Worm (Caenorhabditis elegans) whole organism, early embryonic: ENCODE measurements around the gene faxc-2.

Experiments used
- F13C5.2 ChIP-seq: sonication (generic microtip); optimal IDR thresholded peaks from 2 replicates; lab custom pipeline; 2017; ENCODE audit warnings: mild to moderate bottlenecking, missing genetic modification characterization, inconsistent platforms, missing compliant biosample characterization
- aly-1 ChIP-seq: sonication (generic microtip); optimal IDR thresholded peaks from 2 replicates; lab custom pipeline; 2016; ENCODE audit warnings: missing genetic modification characterization, missing compliant biosample characterization
- ama-1 ChIP-seq: fragments of 150-350 bp; optimal IDR thresholded peaks from 2 replicates; lab custom pipeline; 2014
- ets-7 ChIP-seq: sonication (generic microtip); optimal IDR thresholded peaks from 2 replicates; lab custom pipeline; 2016; ENCODE audit warnings: missing genotype, missing genetic modification characterization, missing compliant biosample characterization
- flt-1 ChIP-seq: fragments of 200-800 bp; sonication (Bioruptor generic); IDR thresholded peaks from 2 replicates; pipeline ENCODE4 v1.3.6; 2022; ENCODE audit warnings: missing genetic modification characterization, missing compliant biosample characterization
- scrt-1 ChIP-seq: fragments of 200-800 bp; sonication (Bioruptor generic); IDR thresholded peaks from 2 replicates; pipeline ENCODE4 v1.3.6; 2022; ENCODE audit warnings: missing genetic modification characterization, missing compliant biosample characterization
- tbx-11 ChIP-seq: fragments of 200-800 bp; sonication (Bioruptor generic); IDR thresholded peaks from 2 replicates; pipeline ENCODE4 v1.3.6; 2022; ENCODE audit warnings: missing genetic modification characterization, missing compliant biosample characterization

ce11 chrII:13279216-13280123 lies 29.6 kb upstream of the faxc-2 start:
- TF ChIP-seq scrt-1 (GFP tag; lab: Robert Waterston, UW) (no peak), tbx-11 (GFP tag; lab: Robert Waterston, UW) (no peak), ama-1 (lab: Kevin White, UChicago) (no peak), flt-1 (GFP tag; lab: Robert Waterston, UW) (no peak), ets-7 (no peak), F13C5.2 (tag; lab: Kevin White, UChicago) (no peak), aly-1 (no peak)
